Fruit fly (Drosophila melanogaster): ENCODE results near the gene Atet.

Atet gene

DNA sequence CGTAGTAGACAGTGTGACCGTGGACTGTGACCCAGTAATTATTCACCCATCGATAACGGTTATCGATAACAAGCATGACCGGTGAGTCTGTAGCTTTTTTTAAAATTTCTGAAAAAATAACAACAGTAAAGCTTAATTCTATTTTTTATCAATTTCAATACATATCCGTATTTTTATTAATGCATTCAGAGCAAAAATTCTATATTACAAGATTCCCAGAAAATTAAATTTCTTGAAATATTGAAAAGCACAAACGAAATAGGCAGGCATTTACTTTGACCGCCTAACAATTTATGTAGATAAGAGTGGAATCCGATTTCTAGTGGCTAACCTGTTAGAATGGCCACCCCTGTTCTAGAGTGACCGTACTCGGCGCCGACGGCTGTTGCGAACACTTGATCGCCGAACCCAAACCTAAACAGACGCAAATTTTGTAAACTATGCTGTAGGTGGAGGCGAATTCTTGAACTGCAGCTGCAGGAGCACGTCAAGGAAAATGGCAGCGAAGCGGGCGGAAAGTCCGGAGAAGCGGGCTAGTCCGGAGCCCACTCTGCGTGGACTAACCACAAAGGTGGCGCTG is 60.2 kb downstream of the Atet start, which contains the start of gene CG3652 (continued):
- no peak for TF ChIP-seq CG14965 (GFP tag; optimal IDR thresholded peaks at IDR 0.05; ENCODE audit: borderline replicate concordance)
- peak; percentile 14 for TF ChIP-seq NC2β (GFP tag; optimal IDR thresholded peaks at IDR 0.05)
- TF ChIP-seq CG34224 (GFP tag; IDR thresholded peaks at IDR 0.05; ENCODE audit: partially characterized antibody) = peak; percentile 38; the same call in 1 of the 3 replicates
- no peak for TF ChIP-seq CG11093 (GFP tag; IDR thresholded peaks at IDR 0.05)
- no peak for TF ChIP-seq CG7745 (tag; optimal IDR thresholded peaks at IDR 0.05)
- no peak for TF ChIP-seq CG7839 (tag; optimal IDR thresholded peaks at IDR 0.05)
- TF ChIP-seq Hmx (GFP tag; optimal IDR thresholded peaks at IDR 0.05) = no peak
- TF ChIP-seq BtbVII (GFP tag; optimal IDR thresholded peaks at IDR 0.05) = no peak
- TF ChIP-seq CG17361 (GFP tag; IDR thresholded peaks at IDR 0.05) = no peak
- no peak for TF ChIP-seq CG31388 (GFP tag; optimal IDR thresholded peaks at IDR 0.05)
- TF ChIP-seq CG10147 (GFP tag; optimal IDR thresholded peaks at IDR 0.05) = no peak
- no peak for TF ChIP-seq CG33213 (GFP tag; optimal IDR thresholded peaks at IDR 0.05)
- TF ChIP-seq CG7928 (GFP tag; optimal IDR thresholded peaks at IDR 0.05) = peak; percentile 53
- no peak for TF ChIP-seq NFAT (GFP tag; IDR thresholded peaks at IDR 0.05)
- no peak for TF ChIP-seq D19A (tag; optimal IDR thresholded peaks at IDR 0.05)
- TF ChIP-seq sna (GFP tag; IDR thresholded peaks at IDR 0.05; ENCODE audit: partially characterized antibody) = peak; percentile 18; the same call in 1 of the 2 replicates
- TF ChIP-seq Pdp1 (GFP tag; optimal IDR thresholded peaks at IDR 0.05) = peak in 1 of 2 experiments; percentile 25
- no peak for TF ChIP-seq bcd (GFP tag; optimal IDR thresholded peaks at IDR 0.05)
- peak; percentile 60 for TF ChIP-seq CG16813 (GFP tag; IDR thresholded peaks at IDR 0.05; ENCODE audit: partially characterized antibody)
- TF ChIP-seq dan (GFP tag; IDR thresholded peaks at IDR 0.05) = no peak
- TF ChIP-seq Neu2 (GFP tag; optimal IDR thresholded peaks at IDR 0.05; ENCODE audit: borderline replicate concordance) = no peak
- no peak for TF ChIP-seq CG10431 (GFP tag; optimal IDR thresholded peaks at IDR 0.05)
- no peak for TF ChIP-seq CG18011 (GFP tag; optimal IDR thresholded peaks at IDR 0.05)
- TF ChIP-seq CG3995 (GFP tag; optimal IDR thresholded peaks at IDR 0.05) = peak; percentile 77
- TF ChIP-seq knrl (GFP tag; IDR thresholded peaks at IDR 0.05; ENCODE audit: partially characterized antibody) = peak; percentile 47; the same call in 2 of the 3 replicates
- 0 out of 2 replicates have a peak, but pooled peaks have one; percentile 13 for TF ChIP-seq CG32532 (GFP tag; IDR thresholded peaks at IDR 0.05)
- TF ChIP-seq CG6791 (GFP tag; IDR thresholded peaks at IDR 0.05; ENCODE audit: partially characterized antibody) = peak; percentile 46; the same call in 1 of the 3 replicates
- TF ChIP-seq pita (GFP tag; optimal IDR thresholded peaks at IDR 0.05) = no peak
- TF ChIP-seq Max (GFP tag; optimal IDR thresholded peaks at IDR 0.05) = peak; percentile 33
- TF ChIP-seq prd (optimal IDR thresholded peaks at IDR 0.05) = no peak
- TF ChIP-seq prd (GFP tag; IDR thresholded peaks at IDR 0.05) = peak; percentile 38; the same call in 1 of the 3 replicates
- TF ChIP-seq CG10267 (tag; optimal IDR thresholded peaks at IDR 0.05) = peak; percentile 62
- TF ChIP-seq CrebB (tag; optimal IDR thresholded peaks at IDR 0.05) = no peak
- no peak for TF ChIP-seq CG18262 (tag; optimal IDR thresholded peaks at IDR 0.05)
- TF ChIP-seq Camta (GFP tag; optimal IDR thresholded peaks at IDR 0.05) = no peak
- no peak for TF ChIP-seq nom (GFP tag; optimal IDR thresholded peaks at IDR 0.05)
- TF ChIP-seq tup (GFP tag; optimal IDR thresholded peaks at IDR 0.05) = no peak
- TF ChIP-seq Hsf (GFP tag; optimal IDR thresholded peaks at IDR 0.05) = peak; percentile 43
- no peak for TF ChIP-seq ham (GFP tag; IDR thresholded peaks at IDR 0.05)
- TF ChIP-seq dimm (GFP tag; IDR thresholded peaks at IDR 0.05) = no peak
- TF ChIP-seq CTCF (GFP tag; optimal IDR thresholded peaks at IDR 0.05) = peak; percentile 60
- no peak for TF ChIP-seq CG6854 (GFP tag; optimal IDR thresholded peaks at IDR 0.05)

All from whole organism, embryonic.